Worm (Caenorhabditis elegans) whole organism, L3 larva: Measurements from ENCODE around the gene ndx-6.

ENCODE experiments used
- ceh-9 ChIP-seq: sonication (generic microtip); optimal IDR thresholded peaks from 2 replicates; lab custom pipeline; 2018; ENCODE audit warnings: missing biosample characterization, missing genetic modification characterization
- egl-27 ChIP-seq: sonication (generic microtip); optimal IDR thresholded peaks from 4 replicates; lab custom pipeline; 2017; ENCODE audit warnings: missing biosample characterization, missing genetic modification reagents, missing genetic modification characterization
- elt-1 ChIP-seq: fragments of 150-350 bp; optimal IDR thresholded peaks from 2 replicates; lab custom pipeline; 2014; ENCODE audit warnings: missing biosample characterization, missing genetic modification characterization
- nhr-11 ChIP-seq: fragments of 150-350 bp; optimal IDR thresholded peaks from 2 replicates; lab custom pipeline; 2014; ENCODE audit warnings: missing biosample characterization, missing genetic modification characterization
- nhr-23 ChIP-seq: fragments of 150-350 bp; optimal IDR thresholded peaks from 2 replicates; lab custom pipeline; 2014; ENCODE audit warnings: missing biosample characterization, missing genetic modification reagents, missing genetic modification characterization
- nhr-237 ChIP-seq: fragments of 150-350 bp; optimal IDR thresholded peaks from 2 replicates; lab custom pipeline; 2014; ENCODE audit warnings: missing biosample characterization, missing genetic modification characterization
- pha-4 ChIP-seq: fragments of 150-350 bp; optimal IDR thresholded peaks from 2 replicates; lab custom pipeline; 2014; ENCODE audit warnings: missing biosample characterization, missing genetic modification reagents, missing genetic modification characterization
- sea-2 ChIP-seq: fragments of 150-350 bp; sonication (generic microtip); optimal IDR thresholded peaks from 4 replicates; lab custom pipeline; 2014; ENCODE audit warnings: missing biosample characterization, missing genetic modification reagents, missing genetic modification characterization
- unc-39 ChIP-seq: sonication (generic microtip); optimal IDR thresholded peaks from 4 replicates; lab custom pipeline; 2017; ENCODE audit warnings: missing biosample characterization, missing genetic modification characterization

- TF ChIP-seq sea-2 (GFP tag; lab: Kevin White, UChicago): no peak
- no peak for TF ChIP-seq egl-27 (tag; lab: Kevin White, UChicago)
- no peak for TF ChIP-seq unc-39
- no peak for TF ChIP-seq nhr-23 (tag; lab: Kevin White, UChicago)
- TF ChIP-seq elt-1 (tag; lab: Kevin White, UChicago): no peak
- TF ChIP-seq ceh-9 (tag; lab: Kevin White, UChicago): no peak
- no peak for TF ChIP-seq nhr-237 (tag; lab: Kevin White, UChicago)
- no peak for TF ChIP-seq nhr-11 (tag; lab: Kevin White, UChicago)
- TF ChIP-seq pha-4: no peak
Observed at ce11 chrII:5339547-5339946, 50.1 kb downstream of the ndx-6 start.
